Worm (Caenorhabditis elegans) whole organism, mixed stage, embryonic: ENCODE results near the gene F53E10.6.

Source experiments
- ces-1 ChIP-seq: fragments of 150-350 bp; optimal IDR thresholded peaks from 2 replicates; lab custom pipeline; 2014; ENCODE audit warnings: missing biosample characterization, missing genetic modification reagents, missing genetic modification characterization
- lsy-2 ChIP-seq: fragments of 150-350 bp; optimal IDR thresholded peaks from 2 replicates; lab custom pipeline; 2014; ENCODE audit warnings: missing biosample characterization, missing genetic modification characterization
- mab-5 ChIP-seq: fragments of 150-350 bp; optimal IDR thresholded peaks from 2 replicates; lab custom pipeline; 2014; ENCODE audit warnings: missing biosample characterization, missing genetic modification characterization
- mep-1 ChIP-seq: fragments of 150-350 bp; optimal IDR thresholded peaks from 2 replicates; lab custom pipeline; 2017; ENCODE audit warnings: missing biosample characterization, missing genetic modification reagents, missing genetic modification characterization, inconsistent platforms
- nhr-12 ChIP-seq: fragments of 150-350 bp; optimal IDR thresholded peaks from 2 replicates; lab custom pipeline; 2014; ENCODE audit warnings: missing biosample characterization, missing genetic modification characterization
- nhr-237 ChIP-seq: fragments of 150-350 bp; optimal IDR thresholded peaks from 2 replicates; lab custom pipeline; 2014; ENCODE audit warnings: missing biosample characterization, missing genetic modification characterization
- pha-4 ChIP-seq: fragments of 150-350 bp; optimal IDR thresholded peaks from 2 replicates; lab custom pipeline; 2018; ENCODE audit warnings: missing biosample characterization, missing genetic modification reagents, missing genetic modification characterization
- snpc-4 ChIP-seq: fragments of 150-350 bp; optimal IDR thresholded peaks from 2 replicates; lab custom pipeline; 2014; ENCODE audit warnings: missing biosample characterization, missing genetic modification characterization
- sptf-1 ChIP-seq: sonication (generic microtip); optimal IDR thresholded peaks from 2 replicates; lab custom pipeline; 2017; ENCODE audit warnings: mild to moderate bottlenecking, missing genetic modification characterization, moderate library complexity, missing compliant biosample characterization
- unc-39 ChIP-seq: fragments of 150-350 bp; optimal IDR thresholded peaks from 2 replicates; lab custom pipeline; 2014; ENCODE audit warnings: missing biosample characterization, missing genetic modification characterization
- unc-62 ChIP-seq: fragments of 150-350 bp; optimal IDR thresholded peaks from 2 replicates; lab custom pipeline; 2014; ENCODE audit warnings: missing biosample characterization, missing genetic modification reagents, missing genetic modification characterization
- ztf-11 ChIP-seq: fragments of 150-350 bp; optimal IDR thresholded peaks from 2 replicates; lab custom pipeline; 2014; ENCODE audit warnings: missing biosample characterization, missing genetic modification characterization

DNA sequence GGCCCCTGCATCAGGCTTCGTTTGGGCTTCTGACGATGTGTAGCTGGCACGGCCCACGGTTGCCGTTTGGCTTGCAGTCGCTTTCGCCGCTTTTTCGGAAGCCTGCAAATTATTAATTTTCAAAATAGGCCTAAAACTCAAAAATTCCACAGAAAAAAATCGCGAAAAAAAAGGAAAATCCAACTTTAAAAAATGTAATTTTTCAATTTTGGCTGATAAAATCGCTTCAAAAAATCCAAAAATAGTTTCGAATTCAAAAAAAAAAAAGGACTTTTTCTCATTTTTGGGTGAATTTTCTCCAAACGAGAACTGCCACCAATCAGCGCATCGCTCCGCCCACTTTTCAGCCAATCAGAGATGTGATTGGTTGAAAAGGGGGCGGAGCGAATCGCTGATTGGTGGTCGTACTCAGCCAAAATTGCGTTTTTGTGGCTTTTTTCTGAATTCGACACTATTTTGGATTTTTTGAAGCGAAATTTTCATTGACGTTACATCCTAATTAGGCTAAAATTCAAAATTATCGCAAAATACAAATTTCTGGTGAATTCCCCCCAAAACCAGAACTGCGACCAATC, 44.4 kb upstream of the F53E10.6 start:
- TF ChIP-seq pha-4 (no peak), lsy-2 (tag; lab: Kevin White, UChicago) (no peak), snpc-4 (tag; lab: Kevin White, UChicago) (no peak), ces-1 (GFP tag; lab: Kevin White, UChicago) (no peak), nhr-12 (tag; lab: Kevin White, UChicago) (no peak), unc-62 (no peak), mep-1 (tag; lab: Kevin White, UChicago) (no peak), ztf-11 (no peak), unc-39 (tag; lab: Kevin White, UChicago) (no peak), nhr-237 (no peak), mab-5 (tag; lab: Kevin White, UChicago) (no peak), sptf-1 (no peak)
